Worm (Caenorhabditis elegans) whole organism, L4 larva: ENCODE data around the gene moa-1.

ENCODE experiments used
- D1046.2 ChIP-seq: fragments of 200-800 bp; sonication (Bioruptor generic); IDR thresholded peaks from 2 replicates; pipeline ENCODE4 v1.3.6; 2022; ENCODE audit warnings: missing genetic modification characterization, missing compliant biosample characterization
- F10B5.3 ChIP-seq: sonication (generic microtip); optimal IDR thresholded peaks from 2 replicates; lab custom pipeline; 2016; ENCODE audit warnings: mild to moderate bottlenecking, missing genetic modification characterization, missing compliant biosample characterization
- F49E8.2 ChIP-seq: sonication (generic microtip); optimal IDR thresholded peaks from 2 replicates; lab custom pipeline; 2016; ENCODE audit warnings: missing compliant biosample characterization, mild to moderate bottlenecking, missing genetic modification characterization, borderline replicate concordance
- R02D3.7 ChIP-seq: fragments of 150-350 bp; sonication (generic microtip); optimal IDR thresholded peaks from 3 replicates; lab custom pipeline; 2014; ENCODE audit warnings: missing biosample characterization, missing genetic modification characterization
- Y5F2A.4 ChIP-seq: fragments of 200-800 bp; sonication (Bioruptor generic); optimal IDR thresholded peaks from 2 replicates; lab custom pipeline; 2018; ENCODE audit warnings: mild to moderate bottlenecking, missing genetic modification characterization, missing compliant biosample characterization
- Y75B8A.6 ChIP-seq: fragments of 200-800 bp; sonication (Bioruptor generic); IDR thresholded peaks from 2 replicates; pipeline ENCODE4 v1.3.6; 2022; ENCODE audit warnings: missing genetic modification reagents, missing genetic modification characterization, missing compliant biosample characterization
- aha-1 ChIP-seq: fragments of 150-350 bp; peaks from one replicate; lab custom pipeline; 2014; ENCODE audit warnings: missing biosample characterization, missing genetic modification characterization
- arid-1 ChIP-seq: fragments of 200-800 bp; sonication (Bioruptor generic); conservative IDR thresholded peaks from 2 replicates; pipeline ENCODE4 v1.3.6; 2022; ENCODE audit warnings: missing genetic modification reagents, missing genetic modification characterization, missing compliant biosample characterization
- attf-4 ChIP-seq: sonication (generic microtip); optimal IDR thresholded peaks from 3 replicates; lab custom pipeline; 2017; ENCODE audit warnings: missing biosample characterization, missing genetic modification characterization
- ceh-32 ChIP-seq: sonication (generic microtip); optimal IDR thresholded peaks from 2 replicates; lab custom pipeline; 2016; ENCODE audit warnings: mild to moderate bottlenecking, missing genetic modification characterization, missing compliant biosample characterization; ENCODE audit not compliant: poor library complexity
- ceh-44 ChIP-seq: fragments of 200-800 bp; sonication (Bioruptor generic); IDR thresholded peaks from 2 replicates; pipeline ENCODE4 v1.3.6; 2022; ENCODE audit warnings: missing genetic modification reagents, missing genetic modification characterization, missing compliant biosample characterization
- ceh-62 ChIP-seq: sonication (generic microtip); optimal IDR thresholded peaks from 2 replicates; lab custom pipeline; 2017; ENCODE audit warnings: missing biosample characterization, missing genetic modification characterization
- ceh-82 ChIP-seq: sonication (generic microtip); optimal IDR thresholded peaks from 2 replicates; lab custom pipeline; 2017; ENCODE audit warnings: missing biosample characterization, missing genetic modification characterization
- daf-16 ChIP-seq, 3 experiments: sonication (generic microtip); optimal IDR thresholded peaks; 2 replicates each; lab custom pipeline; 2016 to 2017; ENCODE audit warnings: missing genetic modification characterization in 3 of 3, missing genetic modification reagents in 3 of 3, mild to moderate bottlenecking in 2 of 3, missing compliant biosample characterization in 2 of 3, missing biosample characterization in 1 of 3, moderate library complexity in 1 of 3
- daf-8 ChIP-seq: fragments of 200-800 bp; sonication (Bioruptor generic); IDR thresholded peaks from 2 replicates; pipeline ENCODE4 v1.3.6; 2022; ENCODE audit warnings: missing genetic modification characterization, missing compliant biosample characterization
- dmd-8 ChIP-seq: fragments of 200-800 bp; sonication (Bioruptor generic); IDR thresholded peaks from 2 replicates; pipeline ENCODE4 v1.3.6; 2022; ENCODE audit warnings: missing genetic modification characterization, missing compliant biosample characterization
- dpl-1 ChIP-seq: fragments of 150-350 bp; optimal IDR thresholded peaks from 2 replicates; lab custom pipeline; 2014; ENCODE audit warnings: missing biosample characterization, missing genetic modification reagents, missing genetic modification characterization
- duxl-1 ChIP-seq: sonication (generic microtip); optimal IDR thresholded peaks from 2 replicates; lab custom pipeline; 2016; ENCODE audit warnings: mild to moderate bottlenecking, missing genetic modification characterization, moderate library complexity, missing compliant biosample characterization; ENCODE audit not compliant: poor library complexity
- fos-1 ChIP-seq: fragments of 150-350 bp; optimal IDR thresholded peaks from 2 replicates; lab custom pipeline; 2014; ENCODE audit warnings: missing biosample characterization, missing genetic modification characterization
- hlh-30 ChIP-seq: sonication (generic microtip); optimal IDR thresholded peaks from 2 replicates; lab custom pipeline; 2017; ENCODE audit warnings: antibody characterized with exemption, mild to moderate bottlenecking, missing genetic modification characterization, missing compliant biosample characterization; ENCODE audit not compliant: insufficient read depth
- hmg-1.1 ChIP-seq: fragments of 200-800 bp; sonication (Bioruptor generic); IDR thresholded peaks from 2 replicates; pipeline ENCODE4 v1.3.6; 2022; ENCODE audit warnings: missing genetic modification reagents, missing genetic modification characterization, missing compliant biosample characterization
- jun-1 ChIP-seq: fragments of 150-350 bp; optimal IDR thresholded peaks from 2 replicates; lab custom pipeline; 2014; ENCODE audit warnings: missing biosample characterization, missing genetic modification reagents, missing genetic modification characterization
- lin-38 ChIP-seq: fragments of 200-800 bp; sonication (Bioruptor generic); IDR thresholded peaks from 2 replicates; pipeline ENCODE4 v1.3.6; 2022; ENCODE audit warnings: missing genetic modification reagents, missing genetic modification characterization, missing compliant biosample characterization
- lin-39 ChIP-seq: fragments of 150-350 bp; optimal IDR thresholded peaks from 2 replicates; lab custom pipeline; 2014; ENCODE audit warnings: missing biosample characterization, missing genetic modification reagents, missing genetic modification characterization
- lsy-2 ChIP-seq, 2 experiments: fragments of 150-350 bp in 1 of 2; sonication (generic microtip) in 1 of 2; optimal IDR thresholded peaks; 2 replicates each; lab custom pipeline; 2014 to 2017; ENCODE audit warnings: missing biosample characterization in 2 of 2, missing genetic modification characterization in 2 of 2
- mes-2 ChIP-seq: sonication (generic microtip); optimal IDR thresholded peaks from 2 replicates; lab custom pipeline; 2016; ENCODE audit warnings: missing genotype, mild to moderate bottlenecking, missing genetic modification characterization, missing compliant biosample characterization; ENCODE audit not compliant: poor library complexity, severe bottlenecking
- nhr-10 ChIP-seq: fragments of 150-350 bp; optimal IDR thresholded peaks from 2 replicates; lab custom pipeline; 2014; ENCODE audit warnings: missing biosample characterization, missing genetic modification characterization
- nhr-111 ChIP-seq: fragments of 200-800 bp; sonication (Bioruptor generic); optimal IDR thresholded peaks from 2 replicates; lab custom pipeline; 2018; ENCODE audit warnings: mild to moderate bottlenecking, missing genetic modification characterization, missing compliant biosample characterization
- nhr-237 ChIP-seq: sonication (generic microtip); optimal IDR thresholded peaks from 2 replicates; lab custom pipeline; 2017; ENCODE audit warnings: missing biosample characterization, missing genetic modification characterization
- nhr-42 ChIP-seq: fragments of 200-800 bp; sonication (Bioruptor generic); IDR thresholded peaks from 2 replicates; pipeline ENCODE4 v1.3.6; 2022; ENCODE audit warnings: missing genetic modification characterization, missing compliant biosample characterization
- nhr-6 ChIP-seq: fragments of 150-350 bp; optimal IDR thresholded peaks from 2 replicates; lab custom pipeline; 2014; ENCODE audit warnings: missing biosample characterization, missing genetic modification characterization
- nhr-77 ChIP-seq: fragments of 150-350 bp; optimal IDR thresholded peaks from 2 replicates; lab custom pipeline; 2014; ENCODE audit warnings: missing biosample characterization, missing genetic modification characterization
- pha-4 ChIP-seq, 2 experiments: fragments of 150-350 bp in 1 of 2; fragments of 200-800 bp in 1 of 2; sonication (Bioruptor generic) in 1 of 2; IDR thresholded peaks in 1 of 2; optimal IDR thresholded peaks in 1 of 2; 2 replicates each; pipeline versions ENCODE4 v1.3.6 to Lab custom; 2014 to 2022; ENCODE audit warnings: missing genetic modification characterization in 2 of 2, missing genetic modification reagents in 2 of 2, missing biosample characterization in 1 of 2, missing compliant biosample characterization in 1 of 2
- php-3 ChIP-seq: fragments of 200-800 bp; sonication (Bioruptor generic); IDR thresholded peaks from 2 replicates; pipeline ENCODE4 v1.3.6; 2022; ENCODE audit warnings: missing genetic modification reagents, missing genetic modification characterization, missing compliant biosample characterization
- set-16 ChIP-seq: fragments of 200-800 bp; sonication (Bioruptor generic); IDR thresholded peaks from 2 replicates; pipeline ENCODE4 v1.3.6; 2022; ENCODE audit warnings: missing genetic modification reagents, missing genetic modification characterization, missing compliant biosample characterization
- snpc-4 ChIP-seq: fragments of 150-350 bp; optimal IDR thresholded peaks from 2 replicates; lab custom pipeline; 2014; ENCODE audit warnings: missing biosample characterization, missing genetic modification characterization
- spr-1 ChIP-seq: sonication (generic microtip); optimal IDR thresholded peaks from 2 replicates; lab custom pipeline; 2016; ENCODE audit warnings: mild to moderate bottlenecking, missing genetic modification characterization, missing compliant biosample characterization
- spr-3 ChIP-seq: fragments of 200-800 bp; sonication (Bioruptor generic); optimal IDR thresholded peaks from 2 replicates; lab custom pipeline; 2018; ENCODE audit warnings: mild to moderate bottlenecking, missing genetic modification characterization, missing compliant biosample characterization
- unc-39 ChIP-seq: sonication (generic microtip); optimal IDR thresholded peaks from 2 replicates; lab custom pipeline; 2017; ENCODE audit warnings: missing biosample characterization, missing genetic modification characterization
- zag-1 ChIP-seq: fragments of 150-350 bp; optimal IDR thresholded peaks from 2 replicates; lab custom pipeline; 2014; ENCODE audit warnings: missing biosample characterization, missing genetic modification characterization
- zfp-3 ChIP-seq: fragments of 200-800 bp; sonication (Bioruptor generic); conservative IDR thresholded peaks from 2 replicates; pipeline ENCODE4 v1.3.6; 2022; ENCODE audit warnings: missing genetic modification reagents, missing genetic modification characterization, missing compliant biosample characterization
- zip-2 ChIP-seq: fragments of 150-350 bp; optimal IDR thresholded peaks from 2 replicates; lab custom pipeline; 2014; ENCODE audit warnings: missing biosample characterization, missing genetic modification characterization

Gene moa-1

DNA sequence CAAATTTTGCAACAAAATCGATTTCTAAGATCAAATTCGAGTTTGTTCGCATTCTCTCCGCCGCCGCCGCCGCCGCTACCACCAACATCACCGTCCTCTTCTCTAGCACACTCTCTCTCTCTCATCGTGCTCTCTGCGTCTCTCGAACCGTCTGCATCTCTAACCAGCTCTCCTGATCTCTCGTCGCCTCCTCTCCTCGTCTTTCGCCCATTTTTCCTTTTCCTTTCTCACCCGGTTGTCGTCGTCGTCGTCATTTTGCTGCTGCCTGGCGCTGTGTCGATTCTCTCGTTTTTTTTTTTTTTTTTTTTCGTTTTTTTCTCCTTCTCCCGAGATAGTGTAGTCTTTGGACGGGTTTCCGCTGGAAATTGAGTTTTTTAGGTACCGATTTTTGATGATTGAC lies 43.2 kb downstream of the moa-1 start (continued):
- TF ChIP-seq nhr-237 (tag; lab: Kevin White, UChicago) (peak; percentile 44), hlh-30 (tag; lab: Kevin White, UChicago) (peak; percentile 90), lin-38 (peak; percentile 73), zag-1 (tag; lab: Kevin White, UChicago) (no peak), lsy-2 (tag; optimal IDR thresholded peaks at IDR 0.05; lab: Kevin White, UChicago) (peak; percentile 68 to 88), ceh-62 (tag; lab: Kevin White, UChicago) (no peak), F49E8.2 (no peak), ceh-44 (no peak), fos-1 (tag; lab: Kevin White, UChicago) (peak; percentile 48), dmd-8 (GFP tag; lab: Robert Waterston, UW) (no peak), spr-3 (GFP tag; lab: Kevin White, UChicago) (no peak), daf-8 (GFP tag; lab: Robert Waterston, UW) (no peak), nhr-6 (tag; lab: Kevin White, UChicago) (peak; percentile 51), duxl-1 (tag; lab: Kevin White, UChicago) (peak; percentile 43), R02D3.7 (tag; lab: Kevin White, UChicago) (no peak), pha-4 (GFP tag; IDR thresholded peaks at IDR 0.05; lab: Robert Waterston, UW) (peak; percentile 95), pha-4 (tag; optimal IDR thresholded peaks at IDR 0.05; lab: Kevin White, UChicago) (no peak), jun-1 (tag; lab: Kevin White, UChicago) (peak; percentile 87), dpl-1 (GFP tag; lab: Kevin White, UChicago) (peak; percentile 32), arid-1 (GFP tag; lab: Robert Waterston, UW) (peak; percentile 72), attf-4 (no peak), D1046.2 (GFP tag; lab: Robert Waterston, UW) (no peak), Y75B8A.6 (GFP tag; lab: Robert Waterston, UW) (0 out of 2 replicates have a peak, but pooled peaks have one; percentile 28), zfp-3 (GFP tag; lab: Robert Waterston, UW) (peak; percentile 77), F10B5.3 (no peak), daf-16 (GFP tag; optimal IDR thresholded peaks at IDR 0.05; lab: Kevin White, UChicago) (peak in 1 of 2 experiments; percentile 63), daf-16 (tag; optimal IDR thresholded peaks at IDR 0.05; lab: Kevin White, UChicago) (peak; percentile 61), nhr-111 (GFP tag; lab: Kevin White, UChicago) (no peak), nhr-42 (GFP tag; lab: Robert Waterston, UW) (peak; percentile 56; the same call in 1 of the 2 replicates), snpc-4 (tag; lab: Kevin White, UChicago) (no peak), mes-2 (tag; lab: Kevin White, UChicago) (peak; percentile 74), zip-2 (tag; lab: Kevin White, UChicago) (no peak), ceh-82 (no peak), lin-39 (tag; lab: Kevin White, UChicago) (no peak), nhr-10 (tag; lab: Kevin White, UChicago) (peak; percentile 79), unc-39 (no peak), php-3 (GFP tag; lab: Robert Waterston, UW) (peak; percentile 47; the same call in 1 of the 2 replicates), nhr-77 (peak; percentile 76), spr-1 (tag; lab: Kevin White, UChicago) (peak; percentile 19), hmg-1.1 (GFP tag; lab: Robert Waterston, UW) (peak; percentile 87)

DNA sequence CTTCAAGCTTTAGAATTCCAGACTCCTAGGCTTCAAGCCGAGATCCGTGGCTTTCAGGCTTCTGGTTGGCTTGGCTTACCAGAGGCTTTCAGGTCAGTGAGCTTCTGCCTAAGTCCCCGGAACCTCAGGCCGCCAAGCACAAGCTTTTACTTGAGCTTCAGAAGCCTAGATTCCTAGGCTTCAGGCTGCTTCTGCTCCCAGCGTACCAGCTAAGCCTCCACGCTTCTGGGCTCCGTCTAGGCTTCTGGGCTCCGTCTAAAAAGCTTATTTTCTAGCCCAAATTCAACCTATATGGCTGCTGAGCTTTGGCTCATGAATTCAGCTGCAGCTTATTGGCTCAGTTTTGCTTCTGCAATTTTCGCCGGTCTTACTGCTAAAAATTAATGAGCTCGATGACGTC lies 43.9 kb downstream of the moa-1 start:
- no peak for TF ChIP-seq ceh-32 (tag; lab: Kevin White, UChicago)
- peak; percentile 19; the same call in 1 of the 2 replicates for TF ChIP-seq set-16 (GFP tag; lab: Robert Waterston, UW)
- TF ChIP-seq Y5F2A.4 (GFP tag; lab: Kevin White, UChicago), result no peak
- TF ChIP-seq aha-1 (tag; lab: Kevin White, UChicago), result peak; percentile 91
